Worm (Caenorhabditis elegans): ENCODE measurements around the gene C31C9.7.

ce11 chrII:13664993-13665680 lies 3.8 kb upstream of the C31C9.7 start:
- TF ChIP-seq W03F9.2 (tag; optimal IDR thresholded peaks at IDR 0.05) = no peak
- no peak for TF ChIP-seq him-1 (tag; optimal IDR thresholded peaks at IDR 0.05)
- no peak for TF ChIP-seq dao-5 (tag; optimal IDR thresholded peaks at IDR 0.05)

Measured in whole organism, L4/young adult.